Fruit fly (Drosophila melanogaster) whole organism, embryonic: ENCODE results near the gene CG4950.

Experiments
- Awh ChIP-seq: fragments of 200-800 bp; sonication (Bioruptor generic); IDR thresholded peaks from 2 replicates; pipeline ENCODE4, ENCODE4 v1.3.6; 2022; ENCODE audit warnings: missing biosample characterization, missing genetic modification characterization
- Blimp-1 ChIP-seq: fragments of 200-800 bp; sonication (Bioruptor generic); optimal IDR thresholded peaks from 3 replicates; lab custom pipeline; 2018; ENCODE audit warnings: missing biosample characterization, missing genetic modification characterization, mild to moderate bottlenecking, moderate library complexity, missing genetic modification reagents
- Bteb2 ChIP-seq: fragments of 200-800 bp; sonication (Bioruptor generic); optimal IDR thresholded peaks from 2 replicates; lab custom pipeline; 2016; ENCODE audit warnings: missing biosample characterization, missing genetic modification characterization
- CG10209 ChIP-seq: fragments of 200-800 bp; sonication (Bioruptor generic); optimal IDR thresholded peaks from 3 replicates; lab custom pipeline; 2017; ENCODE audit warnings: missing biosample characterization, mild to moderate bottlenecking, missing genetic modification characterization, missing genetic modification reagents
- CG10366 ChIP-seq: fragments of 200-800 bp; sonication (Bioruptor generic); IDR thresholded peaks from 2 replicates; pipeline ENCODE4 v1.3.6; 2022; ENCODE audit warnings: missing biosample characterization, missing genetic modification characterization
- CG10543 ChIP-seq: fragments of 200-800 bp; sonication (Bioruptor generic); optimal IDR thresholded peaks from 3 replicates; lab custom pipeline; 2017; ENCODE audit warnings: missing biosample characterization, mild to moderate bottlenecking, missing genetic modification characterization, moderate library complexity
- CG11247 ChIP-seq: fragments of 200-800 bp; sonication (Bioruptor generic); IDR thresholded peaks from 2 replicates; pipeline ENCODE4 v1.3.6; 2022; ENCODE audit warnings: missing biosample characterization, missing genetic modification characterization
- CG11723 ChIP-seq: fragments of 200-800 bp; sonication (Bioruptor generic); optimal IDR thresholded peaks from 2 replicates; lab custom pipeline; 2017; ENCODE audit warnings: missing biosample characterization, mild to moderate bottlenecking, missing genetic modification characterization
- CG12155 ChIP-seq: fragments of 200-800 bp; sonication (Bioruptor generic); optimal IDR thresholded peaks from 3 replicates; lab custom pipeline; 2016; ENCODE audit warnings: missing biosample characterization, missing genetic modification characterization
- CG12659 ChIP-seq: fragments of 200-800 bp; sonication (Bioruptor generic); optimal IDR thresholded peaks from 3 replicates; lab custom pipeline; 2017; ENCODE audit warnings: mild to moderate bottlenecking, missing biosample characterization, missing genetic modification reagents, missing genetic modification characterization
- CG12942 ChIP-seq: fragments of 200-800 bp; sonication (Bioruptor generic); optimal IDR thresholded peaks from 3 replicates; lab custom pipeline; 2016; ENCODE audit warnings: missing biosample characterization, missing genetic modification characterization
- CG15269 ChIP-seq: fragments of 200-800 bp; sonication (Bioruptor generic); optimal IDR thresholded peaks from 2 replicates; lab custom pipeline; 2018; ENCODE audit warnings: missing biosample characterization, mild to moderate bottlenecking, missing genetic modification characterization, moderate library complexity
- CG16863 ChIP-seq: fragments of 200-800 bp; sonication (Bioruptor generic); optimal IDR thresholded peaks from 3 replicates; lab custom pipeline; 2016; ENCODE audit warnings: missing biosample characterization, missing genetic modification characterization
- CG2678 ChIP-seq: fragments of 200-800 bp; sonication (Bioruptor generic); optimal IDR thresholded peaks from 3 replicates; lab custom pipeline; 2019; ENCODE audit warnings: missing biosample characterization, mild to moderate bottlenecking, missing genetic modification characterization, moderate library complexity
- CG32532 ChIP-seq: fragments of 200-800 bp; sonication (Bioruptor generic); IDR thresholded peaks from 2 replicates; pipeline ENCODE4 v1.3.6; 2022; ENCODE audit warnings: missing biosample characterization, missing genetic modification characterization
- CG34422 ChIP-seq: fragments of 200-800 bp; sonication (Bioruptor generic); IDR thresholded peaks from 3 replicates; pipeline ENCODE4 v1.3.6; 2022; ENCODE audit warnings: missing biosample characterization, missing genetic modification characterization
- CG4730 ChIP-seq: fragments of 200-800 bp; sonication (Bioruptor generic); IDR thresholded peaks from 2 replicates; pipeline ENCODE4 v1.3.6; 2022; ENCODE audit warnings: missing biosample characterization, missing genetic modification characterization
- CG7839 ChIP-seq: fragments of 200-800 bp; sonication (Bioruptor generic); optimal IDR thresholded peaks from 3 replicates; lab custom pipeline; 2018; ENCODE audit warnings: missing biosample characterization, mild to moderate bottlenecking, missing genetic modification characterization, moderate library complexity
- H15 ChIP-seq: fragments of 200-800 bp; sonication (Bioruptor generic); IDR thresholded peaks from 3 replicates; pipeline ENCODE4 v1.3.6; 2022; ENCODE audit warnings: missing biosample characterization, missing genetic modification characterization
- H2.0 ChIP-seq: fragments of 200-800 bp; sonication (Bioruptor generic); IDR thresholded peaks from 2 replicates; pipeline ENCODE4 v1.3.6; 2022; ENCODE audit warnings: missing biosample characterization, missing genetic modification characterization
- Hmx ChIP-seq: fragments of 200-800 bp; sonication (Bioruptor generic); optimal IDR thresholded peaks from 2 replicates; lab custom pipeline; 2016; ENCODE audit warnings: missing biosample characterization, missing genetic modification characterization
- Hr78 ChIP-seq, 2 experiments: fragments of 200-800 bp in 1 of 2; fragments of >200 bp in 1 of 2; sonication (Bioruptor generic) in 1 of 2; optimal IDR thresholded peaks; 2 replicates each; lab custom pipeline; 2017 to 2019; ENCODE audit warnings: missing biosample characterization in 2 of 2, missing genetic modification characterization in 2 of 2, mild to moderate bottlenecking in 1 of 2, moderate library complexity in 1 of 2
- Med ChIP-seq: fragments of 200-800 bp; sonication (Bioruptor generic); peaks from one replicate; lab custom pipeline; 2016; ENCODE audit warnings: missing biosample characterization, missing genetic modification characterization, mild to moderate bottlenecking, inconsistent platforms, moderate library complexity
- Pdp1 ChIP-seq, 2 experiments: fragments of 200-800 bp; sonication (Bioruptor generic); optimal IDR thresholded peaks; 3 replicates each; lab custom pipeline; 2016; ENCODE audit warnings: missing biosample characterization in 2 of 2, missing genetic modification characterization in 2 of 2, mild to moderate bottlenecking in 1 of 2, moderate library complexity in 1 of 2
- Sox100B ChIP-seq: fragments of 200-800 bp; sonication (Bioruptor generic); optimal IDR thresholded peaks from 3 replicates; lab custom pipeline; 2018; ENCODE audit warnings: missing biosample characterization, mild to moderate bottlenecking, missing genetic modification characterization
- Sox102F ChIP-seq: fragments of 200-800 bp; sonication (Bioruptor generic); optimal IDR thresholded peaks from 2 replicates; lab custom pipeline; 2018; ENCODE audit warnings: missing biosample characterization, mild to moderate bottlenecking, missing genetic modification characterization, moderate library complexity
- abd-A ChIP-seq: fragments of 200-800 bp; sonication (Bioruptor generic); optimal IDR thresholded peaks from 3 replicates; lab custom pipeline; 2019; ENCODE audit warnings: missing biosample characterization, mild to moderate bottlenecking, missing genetic modification characterization, moderate library complexity
- dimm ChIP-seq: fragments of 200-800 bp; sonication (Bioruptor generic); IDR thresholded peaks from 2 replicates; pipeline ENCODE4 v1.3.6; 2022; ENCODE audit warnings: missing biosample characterization, missing genetic modification characterization
- dmrt99B ChIP-seq: fragments of 200-800 bp; sonication (Bioruptor generic); optimal IDR thresholded peaks from 2 replicates; lab custom pipeline; 2018; ENCODE audit warnings: missing biosample characterization, mild to moderate bottlenecking, missing genetic modification characterization, moderate library complexity
- emc ChIP-seq: fragments of 200-800 bp; sonication (Bioruptor generic); optimal IDR thresholded peaks from 2 replicates; lab custom pipeline; 2016; ENCODE audit warnings: missing biosample characterization, missing genetic modification characterization
- gem ChIP-seq: fragments of 200-800 bp; sonication (Bioruptor generic); optimal IDR thresholded peaks from 2 replicates; lab custom pipeline; 2019; ENCODE audit warnings: missing biosample characterization, mild to moderate bottlenecking, missing genetic modification characterization, moderate library complexity
- gfzf ChIP-seq: fragments of 200-800 bp; sonication (Bioruptor generic); optimal IDR thresholded peaks from 2 replicates; lab custom pipeline; 2016; ENCODE audit warnings: missing biosample characterization, mild to moderate bottlenecking, missing genetic modification characterization, moderate library complexity
- knrl ChIP-seq: fragments of 200-800 bp; sonication (Bioruptor generic); IDR thresholded peaks from 3 replicates; pipeline ENCODE4 v1.3.6; 2022; ENCODE audit warnings: missing biosample characterization, missing genetic modification characterization; ENCODE audit not compliant: partially characterized antibody
- nmo ChIP-seq: fragments of 200-800 bp; sonication (Bioruptor generic); optimal IDR thresholded peaks from 2 replicates; lab custom pipeline; 2018; ENCODE audit warnings: missing biosample characterization, mild to moderate bottlenecking, missing genetic modification characterization, moderate library complexity
- nom ChIP-seq: fragments of 200-800 bp; sonication (Bioruptor generic); optimal IDR thresholded peaks from 2 replicates; lab custom pipeline; 2017; ENCODE audit warnings: missing biosample characterization, missing genetic modification characterization, mild to moderate bottlenecking, moderate library complexity, missing genetic modification reagents
- oc ChIP-seq: fragments of 200-800 bp; sonication (Bioruptor generic); optimal IDR thresholded peaks from 2 replicates; lab custom pipeline; 2018; ENCODE audit warnings: missing biosample characterization, mild to moderate bottlenecking, missing genetic modification characterization, moderate library complexity
- pan ChIP-seq, 4 experiments: fragments of >200 bp in 3 of 4; fragments of 200-800 bp in 1 of 4; sonication (Bioruptor generic) in 1 of 4; optimal IDR thresholded peaks in 3 of 4; IDR thresholded peaks in 1 of 4; 2 replicates each; pipeline versions ENCODE4 v1.3.6 to Lab custom; 2017 to 2022; ENCODE audit warnings: missing biosample characterization in 2 of 4, missing genetic modification characterization in 2 of 4, mixed read lengths in 1 of 4
- phol ChIP-seq: fragments of 200-800 bp; sonication (Bioruptor generic); optimal IDR thresholded peaks from 3 replicates; lab custom pipeline; 2018; ENCODE audit warnings: missing biosample characterization, mild to moderate bottlenecking, missing genetic modification characterization, moderate library complexity
- schlank ChIP-seq: fragments of 200-800 bp; sonication (Bioruptor generic); optimal IDR thresholded peaks from 2 replicates; lab custom pipeline; 2018; ENCODE audit warnings: missing biosample characterization, mild to moderate bottlenecking, missing genetic modification characterization
- sd ChIP-seq: fragments of 200-800 bp; sonication (Bioruptor generic); optimal IDR thresholded peaks from 3 replicates; lab custom pipeline; 2018; ENCODE audit warnings: missing biosample characterization, mild to moderate bottlenecking, missing genetic modification characterization, moderate library complexity
- vvl ChIP-seq: fragments of 200-800 bp; sonication (Bioruptor generic); IDR thresholded peaks from 2 replicates; pipeline ENCODE4 v1.3.6; 2022; ENCODE audit warnings: missing biosample characterization, missing genetic modification characterization
- yki ChIP-seq: fragments of >200 bp; optimal IDR thresholded peaks from 3 replicates; lab custom pipeline; 2018

The CG4950 gene

dm6 chr3L:16285346-16285911 is 17.5 kb upstream of the CG4950 start, which contains the start of gene CG13047 (continued):
- TF ChIP-seq dmrt99B (tag; lab: Kevin White, UChicago) (peak; percentile 44), yki (lab: Kevin White, UChicago) (no peak), Sox102F (GFP tag; lab: Kevin White, UChicago) (peak; percentile 36), Blimp-1 (GFP tag; lab: Kevin White, UChicago) (peak; percentile 7), CG10543 (no peak), CG12942 (GFP tag; lab: Kevin White, UChicago) (no peak), phol (tag; lab: Kevin White, UChicago) (peak; percentile 22), CG10209 (no peak), CG11247 (GFP tag; lab: Robert Waterston, UW) (no peak), nmo (GFP tag; lab: Kevin White, UChicago) (peak; percentile 9), CG10366 (GFP tag; lab: Robert Waterston, UW) (no peak), knrl (GFP tag; lab: Robert Waterston, UW) (no peak), CG7839 (peak; percentile 25), CG15269 (peak; percentile 28), CG2678 (tag; lab: Kevin White, UChicago) (peak; percentile 36)

- TF ChIP-seq Bteb2 (GFP tag; lab: Kevin White, UChicago) = no peak
- peak; percentile 31 for TF ChIP-seq oc (tag; lab: Kevin White, UChicago)
- no peak for TF ChIP-seq CG16863 (GFP tag; lab: Kevin White, UChicago)
- TF ChIP-seq Pdp1 (GFP tag; optimal IDR thresholded peaks at IDR 0.05; lab: Kevin White, UChicago) = peak in 1 of 2 experiments; percentile 85
- TF ChIP-seq Med (GFP tag; lab: Kevin White, UChicago) = no peak
Measured at dm6 chr3L:16283821-16284220, 15.9 kb upstream of the CG4950 start, which contains the start of gene CG13048. TSS of gene CG13048 (minus strand) at chr3L:16283921.

dm6 chr3L:16281880-16282556 is 14.1 kb upstream of the CG4950 start, which contains the start of gene CG13049:
TSS of gene CG13049 (minus strand) at chr3L:16281930.
- TF ChIP-seq Hmx (GFP tag; lab: Kevin White, UChicago) (no peak), sd (tag; lab: Kevin White, UChicago) (peak; percentile 3), CG4730 (GFP tag; lab: Robert Waterston, UW) (no peak), vvl (peak; percentile 52; the same call in 1 of the 2 replicates), pan (optimal IDR thresholded peaks at IDR 0.05; lab: Kevin White, UChicago) (no peak), pan (GFP tag; optimal IDR thresholded peaks at IDR 0.05 in 1 of 2, IDR thresholded peaks at IDR 0.05 in 1 of 2) (peak in 1 of 2 experiments; percentile 12)

- TF ChIP-seq gfzf (GFP tag; lab: Kevin White, UChicago) = no peak
- TF ChIP-seq gem = no peak
- TF ChIP-seq CG12155 (GFP tag; lab: Kevin White, UChicago) = no peak
- no peak for TF ChIP-seq H15 (GFP tag; lab: Robert Waterston, UW)
- no peak for TF ChIP-seq CG34422 (GFP tag; lab: Robert Waterston, UW)
- TF ChIP-seq CG32532 = no peak
- no peak for TF ChIP-seq CG11723 (GFP tag; lab: Kevin White, UChicago)
- TF ChIP-seq Awh (GFP tag; lab: Robert Waterston, UW) = peak; percentile 19; the same call in 1 of the 2 replicates
- peak; percentile 75 for TF ChIP-seq abd-A (tag; lab: Kevin White, UChicago)
- no peak for TF ChIP-seq schlank (tag; lab: Kevin White, UChicago)
- no peak for TF ChIP-seq H2.0 (GFP tag; lab: Robert Waterston, UW)
- TF ChIP-seq dimm = no peak
- no peak for TF ChIP-seq Blimp-1 (GFP tag; lab: Kevin White, UChicago)
- no peak for TF ChIP-seq sd (tag; lab: Kevin White, UChicago)
- peak; percentile 56 for TF ChIP-seq oc (tag; lab: Kevin White, UChicago)
- no peak for TF ChIP-seq emc (GFP tag; lab: Kevin White, UChicago)
- no peak for TF ChIP-seq CG12659 (GFP tag; lab: Kevin White, UChicago)
- TF ChIP-seq Sox100B (GFP tag; lab: Kevin White, UChicago) = no peak
- TF ChIP-seq nom (GFP tag; lab: Kevin White, UChicago) = peak; percentile 8
- peak in 1 of 2 experiments; percentile 87 for TF ChIP-seq Hr78 (GFP tag; optimal IDR thresholded peaks at IDR 0.05; lab: Kevin White, UChicago)
- peak; percentile 27 for TF ChIP-seq CG15269
Measured at dm6 chr3L:16279987-16280454, 12.1 kb upstream of the CG4950 start, which contains the start of gene CG13064. TSS of gene CG13064 (plus strand) at chr3L:16280404.
